Worm (Caenorhabditis elegans) whole organism, L2 larva: ENCODE data around the gene snt-7.

Experiments used
- ama-1 ChIP-seq: fragments of 150-350 bp; optimal IDR thresholded peaks from 2 replicates; lab custom pipeline; 2018; ENCODE audit warnings: inconsistent platforms
- fos-1 ChIP-seq: fragments of 150-350 bp; optimal IDR thresholded peaks from 2 replicates; lab custom pipeline; 2014; ENCODE audit warnings: missing biosample characterization, missing genetic modification characterization
- lin-11 ChIP-seq: fragments of 150-350 bp; sonication (generic microtip); optimal IDR thresholded peaks from 2 replicates; lab custom pipeline; 2014; ENCODE audit warnings: missing biosample characterization, missing genetic modification characterization, inconsistent platforms, mixed read lengths
- lsy-2 ChIP-seq, 2 experiments: fragments of 150-350 bp in 1 of 2; sonication (generic microtip) in 1 of 2; optimal IDR thresholded peaks; 2 replicates each; lab custom pipeline; 2014 to 2017; ENCODE audit warnings: missing biosample characterization in 2 of 2, missing genetic modification characterization in 2 of 2
- mdl-1 ChIP-seq, 2 experiments: fragments of 150-350 bp in 1 of 2; sonication (generic microtip) in 1 of 2; optimal IDR thresholded peaks; 2 replicates each; lab custom pipeline; 2017; ENCODE audit warnings: missing biosample characterization in 2 of 2, missing genetic modification characterization in 2 of 2
- nhr-23 ChIP-seq: fragments of 150-350 bp; optimal IDR thresholded peaks from 2 replicates; lab custom pipeline; 2014; ENCODE audit warnings: missing biosample characterization, missing genetic modification reagents, missing genetic modification characterization
- skn-1 ChIP-seq: sonication (generic microtip); optimal IDR thresholded peaks from 2 replicates; lab custom pipeline; 2017; ENCODE audit warnings: missing biosample characterization, missing genetic modification characterization
- sma-9 ChIP-seq, 2 experiments: fragments of 150-350 bp in 1 of 2; sonication (generic microtip) in 1 of 2; optimal IDR thresholded peaks; 2 replicates each; lab custom pipeline; 2014 to 2016; ENCODE audit warnings: missing genetic modification characterization in 2 of 2, mild to moderate bottlenecking in 1 of 2, missing biosample characterization in 1 of 2, missing compliant biosample characterization in 1 of 2, missing genetic modification reagents in 1 of 2, moderate library complexity in 1 of 2
- snpc-4 ChIP-seq: fragments of 150-350 bp; optimal IDR thresholded peaks from 2 replicates; lab custom pipeline; 2014; ENCODE audit warnings: missing biosample characterization, missing genetic modification characterization
- unc-62 ChIP-seq: fragments of 150-350 bp; optimal IDR thresholded peaks from 2 replicates; lab custom pipeline; 2014; ENCODE audit warnings: missing biosample characterization, missing genetic modification reagents, missing genetic modification characterization
- ztf-11 ChIP-seq: sonication (generic microtip); optimal IDR thresholded peaks from 2 replicates; lab custom pipeline; 2017; ENCODE audit warnings: missing biosample characterization, missing genetic modification characterization

DNA sequence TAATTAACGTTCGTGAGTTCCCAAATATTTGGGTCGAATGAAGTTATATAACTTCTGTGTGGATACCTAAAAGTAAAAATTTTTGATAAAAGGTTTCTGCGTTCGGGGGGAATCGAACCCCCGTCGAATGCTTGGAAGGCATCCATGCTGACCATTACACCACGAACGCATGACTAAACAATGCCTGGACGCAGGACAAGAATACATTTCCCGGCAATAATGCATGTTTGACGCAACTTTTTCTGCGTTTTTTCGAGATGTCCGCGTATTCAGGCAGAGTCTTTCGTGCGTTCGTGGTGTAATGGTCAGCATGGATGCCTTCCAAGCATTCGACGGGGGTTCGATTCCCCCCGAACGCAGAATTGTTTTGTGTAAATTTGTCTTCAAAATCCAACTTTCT, 1.8 kb upstream of the snt-7 start:
- no peak for TF ChIP-seq snpc-4 (tag; lab: Kevin White, UChicago)
- TF ChIP-seq fos-1: peak; percentile 48
- TF ChIP-seq ama-1 (lab: Kevin White, UChicago): no peak
- TF ChIP-seq sma-9 (GFP tag; optimal IDR thresholded peaks at IDR 0.05; lab: Kevin White, UChicago): peak; percentile 75
- no peak for TF ChIP-seq sma-9 (tag; optimal IDR thresholded peaks at IDR 0.05; lab: Kevin White, UChicago)
- no peak for TF ChIP-seq nhr-23
- no peak for TF ChIP-seq skn-1 (tag; lab: Kevin White, UChicago)
- no peak for TF ChIP-seq ztf-11 (tag; lab: Kevin White, UChicago)
- peak in 1 of 2 experiments; percentile 61 for TF ChIP-seq lsy-2 (tag; optimal IDR thresholded peaks at IDR 0.05; lab: Kevin White, UChicago)
- peak; percentile 32 for TF ChIP-seq lin-11 (tag; lab: Kevin White, UChicago)
- no peak for TF ChIP-seq mdl-1 (tag; optimal IDR thresholded peaks at IDR 0.05; lab: Kevin White, UChicago)
- TF ChIP-seq unc-62 (GFP tag; lab: Kevin White, UChicago): no peak
